Worm (Caenorhabditis elegans) whole organism, mixed stage, embryonic: Measurements from ENCODE around the gene H35N09.1.

Experiments used
- M03D4.4 ChIP-seq: sonication (generic microtip); optimal IDR thresholded peaks from 2 replicates; lab custom pipeline; 2017; ENCODE audit warnings: mild to moderate bottlenecking, missing genetic modification characterization, missing compliant biosample characterization
- bed-3 ChIP-seq: fragments of 200-800 bp; sonication (Bioruptor generic); optimal IDR thresholded peaks from 3 replicates; lab custom pipeline; 2018; ENCODE audit warnings: mild to moderate bottlenecking, missing genetic modification characterization, moderate library complexity, missing compliant biosample characterization
- blmp-1 ChIP-seq: fragments of 150-350 bp; optimal IDR thresholded peaks from 2 replicates; lab custom pipeline; 2014; ENCODE audit warnings: missing biosample characterization, missing genetic modification characterization
- ceh-39 ChIP-seq: fragments of 150-350 bp; optimal IDR thresholded peaks from 2 replicates; lab custom pipeline; 2014; ENCODE audit warnings: missing biosample characterization, missing genetic modification characterization
- ceh-43 ChIP-seq: fragments of 200-800 bp; sonication (Bioruptor generic); optimal IDR thresholded peaks from 2 replicates; lab custom pipeline; 2018; ENCODE audit warnings: mild to moderate bottlenecking, missing genetic modification characterization, moderate library complexity, missing compliant biosample characterization
- ceh-83 ChIP-seq: fragments of 200-800 bp; sonication (Bioruptor generic); optimal IDR thresholded peaks from 2 replicates; lab custom pipeline; 2018; ENCODE audit warnings: mild to moderate bottlenecking, missing genetic modification characterization, missing compliant biosample characterization
- ces-1 ChIP-seq: fragments of 150-350 bp; optimal IDR thresholded peaks from 2 replicates; lab custom pipeline; 2014; ENCODE audit warnings: missing biosample characterization, missing genetic modification reagents, missing genetic modification characterization
- cnd-1 ChIP-seq: fragments of 200-800 bp; sonication (Bioruptor generic); optimal IDR thresholded peaks from 2 replicates; lab custom pipeline; 2018; ENCODE audit warnings: mild to moderate bottlenecking, missing genetic modification characterization, missing compliant biosample characterization
- drap-1 ChIP-seq: fragments of 200-800 bp; sonication (Bioruptor generic); optimal IDR thresholded peaks from 3 replicates; lab custom pipeline; 2018; ENCODE audit warnings: mild to moderate bottlenecking, missing genetic modification characterization, missing compliant biosample characterization
- elt-1 ChIP-seq: sonication (generic microtip); optimal IDR thresholded peaks from 2 replicates; lab custom pipeline; 2017; ENCODE audit warnings: missing genetic modification characterization, mild to moderate bottlenecking, missing compliant biosample characterization, antibody characterized with exemption, moderate library complexity, borderline replicate concordance; ENCODE audit not compliant: insufficient read depth
- elt-3 ChIP-seq: fragments of 150-350 bp; optimal IDR thresholded peaks from 2 replicates; lab custom pipeline; 2014; ENCODE audit warnings: missing biosample characterization, missing genetic modification characterization
- flh-1 ChIP-seq: fragments of 200-800 bp; sonication (Bioruptor generic); optimal IDR thresholded peaks from 2 replicates; lab custom pipeline; 2018; ENCODE audit warnings: mild to moderate bottlenecking, missing genetic modification characterization, moderate library complexity, missing compliant biosample characterization
- ham-2 ChIP-seq: fragments of 200-800 bp; sonication (Bioruptor generic); optimal IDR thresholded peaks from 2 replicates; lab custom pipeline; 2018; ENCODE audit warnings: mild to moderate bottlenecking, missing genetic modification characterization, missing compliant biosample characterization
- hlh-1 ChIP-seq: fragments of 150-350 bp; optimal IDR thresholded peaks from 2 replicates; lab custom pipeline; 2014; ENCODE audit warnings: missing biosample characterization, missing genetic modification reagents, missing genetic modification characterization
- lin-13 ChIP-seq: fragments of 150-350 bp; optimal IDR thresholded peaks from 2 replicates; lab custom pipeline; 2014; ENCODE audit warnings: missing biosample characterization, missing genetic modification characterization
- lin-32 ChIP-seq: fragments of 200-800 bp; sonication (Bioruptor generic); optimal IDR thresholded peaks from 2 replicates; lab custom pipeline; 2018; ENCODE audit warnings: mild to moderate bottlenecking, missing genetic modification characterization, missing compliant biosample characterization
- lsy-2 ChIP-seq: fragments of 150-350 bp; optimal IDR thresholded peaks from 2 replicates; lab custom pipeline; 2014; ENCODE audit warnings: missing biosample characterization, missing genetic modification characterization
- mab-5 ChIP-seq: fragments of 150-350 bp; optimal IDR thresholded peaks from 2 replicates; lab custom pipeline; 2014; ENCODE audit warnings: missing biosample characterization, missing genetic modification characterization
- mep-1 ChIP-seq: fragments of 150-350 bp; optimal IDR thresholded peaks from 2 replicates; lab custom pipeline; 2017; ENCODE audit warnings: missing biosample characterization, missing genetic modification reagents, missing genetic modification characterization, inconsistent platforms
- mls-2 ChIP-seq: sonication (generic microtip); optimal IDR thresholded peaks from 2 replicates; lab custom pipeline; 2016; ENCODE audit warnings: mild to moderate bottlenecking, missing genetic modification characterization, moderate library complexity, missing compliant biosample characterization
- nhr-12 ChIP-seq: fragments of 150-350 bp; optimal IDR thresholded peaks from 2 replicates; lab custom pipeline; 2014; ENCODE audit warnings: missing biosample characterization, missing genetic modification characterization
- nhr-2 ChIP-seq: fragments of 150-350 bp; optimal IDR thresholded peaks from 2 replicates; lab custom pipeline; 2014; ENCODE audit warnings: missing biosample characterization, missing genetic modification characterization
- nhr-237 ChIP-seq: fragments of 150-350 bp; optimal IDR thresholded peaks from 2 replicates; lab custom pipeline; 2014; ENCODE audit warnings: missing biosample characterization, missing genetic modification characterization
- nhr-28 ChIP-seq: fragments of 150-350 bp; optimal IDR thresholded peaks from 2 replicates; lab custom pipeline; 2014; ENCODE audit warnings: missing biosample characterization, missing genetic modification characterization
- nhr-76 ChIP-seq: sonication (generic microtip); optimal IDR thresholded peaks from 2 replicates; lab custom pipeline; 2017; ENCODE audit warnings: missing biosample characterization, missing genetic modification characterization
- pha-4 ChIP-seq: fragments of 150-350 bp; optimal IDR thresholded peaks from 2 replicates; lab custom pipeline; 2018; ENCODE audit warnings: missing biosample characterization, missing genetic modification reagents, missing genetic modification characterization
- sem-2 ChIP-seq: fragments of 200-800 bp; sonication (Bioruptor generic); optimal IDR thresholded peaks from 2 replicates; lab custom pipeline; 2018; ENCODE audit warnings: mild to moderate bottlenecking, missing genetic modification characterization, missing compliant biosample characterization
- snpc-4 ChIP-seq: fragments of 150-350 bp; optimal IDR thresholded peaks from 2 replicates; lab custom pipeline; 2014; ENCODE audit warnings: missing biosample characterization, missing genetic modification characterization
- sptf-1 ChIP-seq: sonication (generic microtip); optimal IDR thresholded peaks from 2 replicates; lab custom pipeline; 2017; ENCODE audit warnings: mild to moderate bottlenecking, missing genetic modification characterization, moderate library complexity, missing compliant biosample characterization
- tbx-8 ChIP-seq: fragments of 200-800 bp; sonication (Bioruptor generic); optimal IDR thresholded peaks from 2 replicates; lab custom pipeline; 2018; ENCODE audit warnings: mild to moderate bottlenecking, missing genetic modification characterization, moderate library complexity, missing compliant biosample characterization
- unc-120 ChIP-seq: sonication (generic microtip); optimal IDR thresholded peaks from 2 replicates; lab custom pipeline; 2017; ENCODE audit warnings: missing genetic modification characterization, missing compliant biosample characterization; ENCODE audit not compliant: poor library complexity, severe bottlenecking
- unc-39 ChIP-seq: fragments of 150-350 bp; optimal IDR thresholded peaks from 2 replicates; lab custom pipeline; 2014; ENCODE audit warnings: missing biosample characterization, missing genetic modification characterization
- unc-62 ChIP-seq: fragments of 150-350 bp; optimal IDR thresholded peaks from 2 replicates; lab custom pipeline; 2014; ENCODE audit warnings: missing biosample characterization, missing genetic modification reagents, missing genetic modification characterization
- zip-8 ChIP-seq: fragments of 150-350 bp; optimal IDR thresholded peaks from 2 replicates; lab custom pipeline; 2014; ENCODE audit warnings: missing biosample characterization, missing genetic modification characterization
- ztf-11 ChIP-seq: fragments of 150-350 bp; optimal IDR thresholded peaks from 2 replicates; lab custom pipeline; 2014; ENCODE audit warnings: missing biosample characterization, missing genetic modification characterization

The H35N09.1 gene

DNA sequence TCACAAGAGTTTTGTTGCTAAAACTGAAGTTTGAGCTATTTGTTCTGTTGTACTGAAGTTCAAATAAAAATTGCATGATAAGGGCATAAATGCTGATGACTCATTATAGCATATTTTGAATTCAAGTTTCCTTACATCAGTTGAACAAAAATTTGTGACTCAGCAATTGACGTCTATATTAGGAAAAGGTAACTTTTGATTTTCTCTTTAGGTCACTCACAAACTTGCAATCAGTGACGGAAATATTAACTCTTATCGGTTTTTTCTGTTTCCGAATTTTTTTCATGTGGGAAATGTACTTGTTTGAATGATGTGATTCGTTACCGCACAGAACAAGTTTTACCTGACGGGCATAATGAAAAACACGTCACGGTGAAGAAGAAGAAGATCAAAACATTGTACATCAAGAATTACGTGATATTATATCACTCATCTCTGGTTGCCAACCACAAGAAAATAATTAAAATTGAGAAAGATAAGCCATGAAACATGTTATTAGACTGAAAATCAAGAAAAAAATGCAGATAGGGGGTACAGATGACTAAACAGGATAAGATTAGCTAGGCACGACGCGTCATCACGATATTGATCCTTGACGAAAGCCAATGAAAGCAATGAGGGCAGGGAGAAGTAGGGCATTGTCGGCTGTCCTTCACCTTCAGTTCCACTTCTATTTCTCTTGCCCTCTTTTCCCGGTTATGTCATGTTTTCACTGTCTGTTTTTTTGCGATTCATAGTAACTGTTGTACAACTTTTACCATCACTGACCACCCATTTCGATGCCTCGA lies 41.3 kb upstream of the H35N09.1 start:
- TF ChIP-seq ham-2 (GFP tag; lab: Kevin White, UChicago) = peak; percentile 43
- TF ChIP-seq elt-3 (tag; lab: Kevin White, UChicago) = no peak
- TF ChIP-seq ztf-11 (tag; lab: Kevin White, UChicago) = no peak
- no peak for TF ChIP-seq flh-1 (GFP tag; lab: Kevin White, UChicago)

- TF ChIP-seq unc-39 (tag; lab: Kevin White, UChicago) (no peak), ceh-43 (no peak), ces-1 (GFP tag; lab: Kevin White, UChicago) (no peak), mab-5 (tag; lab: Kevin White, UChicago) (no peak), lsy-2 (tag; lab: Kevin White, UChicago) (no peak), flh-1 (GFP tag; lab: Kevin White, UChicago) (no peak), hlh-1 (tag; lab: Kevin White, UChicago) (no peak), elt-1 (no peak), nhr-76 (no peak), lin-32 (no peak), unc-120 (no peak), nhr-2 (tag; lab: Kevin White, UChicago) (no peak), snpc-4 (tag; lab: Kevin White, UChicago) (no peak), drap-1 (GFP tag; lab: Kevin White, UChicago) (no peak)
- TF ChIP-seq, all 35 proteins: peak for 0
Measured at ce11 chrX:8564451-8564795, 40.7 kb upstream of the H35N09.1 start.

DNA sequence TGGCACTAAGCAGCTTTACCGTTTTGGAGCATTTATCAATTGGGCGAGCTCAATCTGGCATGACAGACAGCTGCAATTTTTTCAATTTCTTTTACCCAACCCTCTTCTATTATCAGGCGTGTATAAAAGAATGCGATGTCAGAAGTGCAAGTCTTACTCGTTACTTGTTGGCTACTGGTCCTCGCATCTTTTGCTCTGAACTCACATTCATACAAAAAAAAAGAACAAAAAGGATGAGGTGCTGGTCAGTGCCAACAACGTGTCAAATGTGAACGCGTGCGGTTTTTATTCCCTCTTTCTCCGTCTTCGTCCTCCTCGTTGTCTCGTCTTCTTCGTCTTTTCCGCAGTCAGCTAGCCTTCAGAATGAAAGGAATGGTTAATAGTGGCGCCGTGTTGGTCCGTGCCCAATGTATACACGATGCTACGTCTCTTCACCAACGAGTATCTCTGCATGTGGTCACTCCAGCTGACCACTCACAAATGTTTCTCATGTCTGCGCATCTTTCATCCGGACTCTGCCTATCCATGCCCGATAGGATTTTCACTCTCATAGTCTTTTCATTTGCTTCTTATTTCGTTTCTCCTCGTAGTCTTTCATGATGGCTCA lies 39.2 kb upstream of the H35N09.1 start:
- TF ChIP-seq nhr-76 (no peak), lsy-2 (tag; lab: Kevin White, UChicago) (peak; percentile 17), hlh-1 (tag; lab: Kevin White, UChicago) (peak; percentile 28), ztf-11 (tag; lab: Kevin White, UChicago) (no peak), tbx-8 (no peak), elt-3 (tag; lab: Kevin White, UChicago) (no peak), blmp-1 (no peak), bed-3 (no peak), unc-120 (peak; percentile 48), snpc-4 (tag; lab: Kevin White, UChicago) (no peak), flh-1 (GFP tag; lab: Kevin White, UChicago) (no peak), ham-2 (GFP tag; lab: Kevin White, UChicago) (peak; percentile 11), unc-62 (GFP tag; lab: Kevin White, UChicago) (peak; percentile 65), nhr-2 (tag; lab: Kevin White, UChicago) (no peak), mep-1 (tag; lab: Kevin White, UChicago) (no peak), sem-2 (no peak), ceh-43 (no peak), mls-2 (tag; lab: Kevin White, UChicago) (peak; percentile 15), lin-13 (tag; lab: Kevin White, UChicago) (no peak), lin-32 (no peak), sptf-1 (tag; lab: Kevin White, UChicago) (peak; percentile 36), cnd-1 (tag; lab: Kevin White, UChicago) (peak; percentile 10), drap-1 (GFP tag; lab: Kevin White, UChicago) (no peak), M03D4.4 (tag; lab: Kevin White, UChicago) (no peak), nhr-237 (tag; lab: Kevin White, UChicago) (no peak), nhr-12 (tag; lab: Kevin White, UChicago) (no peak), pha-4 (tag; lab: Kevin White, UChicago) (no peak), elt-1 (no peak), mab-5 (tag; lab: Kevin White, UChicago) (no peak), nhr-28 (tag; lab: Kevin White, UChicago) (no peak), ceh-83 (no peak), ceh-39 (tag; lab: Kevin White, UChicago) (no peak), ces-1 (GFP tag; lab: Kevin White, UChicago) (peak; percentile 46), zip-8 (tag; lab: Kevin White, UChicago) (no peak), unc-39 (tag; lab: Kevin White, UChicago) (no peak)
